Worm (Caenorhabditis elegans): Measurements from ENCODE around the gene pola-1.

pola-1 gene

DNA sequence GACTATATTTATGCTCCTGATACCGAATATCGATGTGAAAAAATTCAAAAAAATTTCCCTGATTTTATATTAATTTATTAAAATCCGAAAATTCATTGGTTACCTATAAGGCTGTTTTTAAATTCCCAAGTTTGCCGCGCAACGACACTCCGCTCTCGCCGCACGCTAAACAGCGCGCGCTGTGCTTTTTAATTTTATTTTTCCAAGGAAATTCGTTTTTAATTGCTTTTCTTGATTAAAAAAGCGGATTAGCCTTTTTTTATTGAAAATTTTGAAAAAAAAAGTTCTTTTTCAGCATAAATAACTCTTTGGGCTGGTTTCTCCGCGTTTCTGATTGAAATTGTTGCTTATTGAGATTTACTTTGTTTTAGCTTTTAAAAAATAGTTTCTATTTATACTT lies 34.9 kb upstream of the pola-1 start:
- no peak for TF ChIP-seq fos-1 (tag; optimal IDR thresholded peaks at IDR 0.05)
- TF ChIP-seq madf-5 (GFP tag; IDR thresholded peaks at IDR 0.05) = no peak
- TF ChIP-seq pqm-1 (tag; optimal IDR thresholded peaks at IDR 0.05) = no peak
- TF ChIP-seq nhr-11 (tag; optimal IDR thresholded peaks at IDR 0.05) = no peak
- no peak for TF ChIP-seq mes-2 (tag; optimal IDR thresholded peaks at IDR 0.05; ENCODE audit: poor library complexity, severe bottlenecking)
- TF ChIP-seq Y48G9A.11 (GFP tag; IDR thresholded peaks at IDR 0.05) = peak; percentile 65

DNA sequence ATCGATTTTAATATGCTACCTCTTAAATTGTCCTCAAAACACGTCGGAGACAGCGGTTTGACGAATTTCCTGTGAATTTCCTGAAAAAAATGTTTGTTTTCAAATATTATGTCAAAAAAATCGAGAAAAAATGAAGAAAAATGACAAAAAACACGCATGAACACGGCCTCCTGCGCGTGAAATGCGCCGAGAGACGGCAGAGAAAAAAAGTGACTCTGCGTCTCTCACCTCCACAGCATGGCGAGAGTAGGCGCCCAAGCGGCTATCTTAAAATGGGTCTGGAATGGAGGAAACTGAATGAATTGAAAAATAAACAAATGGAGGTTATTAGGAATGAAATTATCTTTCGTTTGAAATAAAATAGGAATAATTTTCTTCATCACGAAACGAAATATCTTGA lies 31.5 kb upstream of the pola-1 start:
- TF ChIP-seq jun-1 (tag; optimal IDR thresholded peaks at IDR 0.05) = no peak
- TF ChIP-seq daf-12 (tag; optimal IDR thresholded peaks at IDR 0.05) = no peak
- no peak for TF ChIP-seq Y105C5A.15 (GFP tag; IDR thresholded peaks at IDR 0.05)
- TF ChIP-seq R02D3.7 (tag; optimal IDR thresholded peaks at IDR 0.05) = no peak
- no peak for TF ChIP-seq unc-62 (GFP tag; optimal IDR thresholded peaks at IDR 0.05 in 1 of 2)
- no peak for TF ChIP-seq unc-62 (tag; optimal IDR thresholded peaks at IDR 0.05)
- peak; percentile 22; the same call in 1 of the 2 replicates for TF ChIP-seq nhr-42 (GFP tag; IDR thresholded peaks at IDR 0.05)
- TF ChIP-seq tag-97 (GFP tag; IDR thresholded peaks at IDR 0.05) = no peak
- TF ChIP-seq unc-130 (GFP tag; optimal IDR thresholded peaks at IDR 0.05) = peak; percentile 47
- peak; percentile 59; the same call in 1 of the 2 replicates for TF ChIP-seq vab-7 (GFP tag; IDR thresholded peaks at IDR 0.05)
- TF ChIP-seq ama-1 (optimal IDR thresholded peaks at IDR 0.05) = no peak
- peak; percentile 71 for TF ChIP-seq T26A8.4 (GFP tag; IDR thresholded peaks at IDR 0.05)
- no peak for TF ChIP-seq zip-11 (GFP tag; IDR thresholded peaks at IDR 0.05)
- peak in 1 of 2 experiments; percentile 77 for TF ChIP-seq lsy-2 (tag; optimal IDR thresholded peaks at IDR 0.05)
- no peak for TF ChIP-seq snpc-1.2 (GFP tag; IDR thresholded peaks at IDR 0.05)
- TF ChIP-seq mdt-29 (GFP tag; IDR thresholded peaks at IDR 0.05) = no peak
- TF ChIP-seq ceh-44 (GFP tag; IDR thresholded peaks at IDR 0.05) = no peak
- TF ChIP-seq fkh-10 (GFP tag; optimal IDR thresholded peaks at IDR 0.05) = no peak
- no peak for TF ChIP-seq lin-15B (tag; optimal IDR thresholded peaks at IDR 0.05)
- no peak for TF ChIP-seq set-16 (GFP tag; IDR thresholded peaks at IDR 0.05)
- TF ChIP-seq ztf-11 (tag; optimal IDR thresholded peaks at IDR 0.05) = no peak
- TF ChIP-seq ceh-28 (tag; optimal IDR thresholded peaks at IDR 0.05) = no peak
- no peak for TF ChIP-seq daf-8 (GFP tag; IDR thresholded peaks at IDR 0.05)
- no peak for TF ChIP-seq attf-4 (tag; optimal IDR thresholded peaks at IDR 0.05)
- TF ChIP-seq ceh-62 (tag; optimal IDR thresholded peaks at IDR 0.05) = no peak
- TF ChIP-seq T20F7.1 (GFP tag; optimal IDR thresholded peaks at IDR 0.05) = peak; percentile 27
- TF ChIP-seq skn-1 (tag; optimal IDR thresholded peaks at IDR 0.05) = no peak
- no peak for TF ChIP-seq unc-39 (tag; optimal IDR thresholded peaks at IDR 0.05)
- no peak for TF ChIP-seq nhr-48 (tag; optimal IDR thresholded peaks at IDR 0.05)
- TF ChIP-seq hlh-30 (tag; optimal IDR thresholded peaks at IDR 0.05; ENCODE audit: insufficient read depth) = peak; percentile 53
- no peak for TF ChIP-seq ZK337.2 (GFP tag; IDR thresholded peaks at IDR 0.05)
- TF ChIP-seq F10B5.3 (tag; optimal IDR thresholded peaks at IDR 0.05) = no peak
- TF ChIP-seq spr-1 (tag; optimal IDR thresholded peaks at IDR 0.05) = no peak
- no peak for TF ChIP-seq spr-3 (GFP tag; optimal IDR thresholded peaks at IDR 0.05)
- TF ChIP-seq F37D6.2 (tag; optimal IDR thresholded peaks at IDR 0.05) = peak; percentile 0
- TF ChIP-seq zfp-3 (GFP tag; conservative IDR thresholded peaks at IDR 0.05) = no peak
- TF ChIP-seq nhr-11 (tag; optimal IDR thresholded peaks at IDR 0.05) = peak; percentile 45
- peak; percentile 43 for TF ChIP-seq nhr-6 (tag; optimal IDR thresholded peaks at IDR 0.05)
- peak; percentile 47 for TF ChIP-seq dve-1 (tag; optimal IDR thresholded peaks at IDR 0.05; ENCODE audit: insufficient read depth)
- peak; percentile 92 for TF ChIP-seq hmg-1.1 (GFP tag; IDR thresholded peaks at IDR 0.05)
- TF ChIP-seq nhr-28 (tag; optimal IDR thresholded peaks at IDR 0.05) = peak; percentile 35
- no peak for TF ChIP-seq lin-1 (GFP tag; IDR thresholded peaks at IDR 0.05)
- no peak for TF ChIP-seq daf-19 (GFP tag; conservative IDR thresholded peaks at IDR 0.05)
- TF ChIP-seq F44E2.7 (GFP tag; IDR thresholded peaks at IDR 0.05) = no peak
- no peak for TF ChIP-seq snpc-4 (tag; optimal IDR thresholded peaks at IDR 0.05)
- TF ChIP-seq lin-29 (GFP tag; IDR thresholded peaks at IDR 0.05) = peak; percentile 81
- no peak for TF ChIP-seq zfp-2 (tag; optimal IDR thresholded peaks at IDR 0.05)
- TF ChIP-seq madf-5 (GFP tag; IDR thresholded peaks at IDR 0.05) = no peak

Measured in whole organism, L4 larva.